Worm (Caenorhabditis elegans) whole organism, L3 larva: ENCODE data around the gene Y54G11A.2.
A peak's percentile ranks its signal among the peaks of the same experiment; 100 is the strongest.

Experiments used
- R02D3.7 ChIP-seq: fragments of 150-350 bp; optimal IDR thresholded peaks from 2 replicates; lab custom pipeline; 2014; ENCODE audit warnings: missing biosample characterization, missing genetic modification characterization
- ZK546.5 ChIP-seq: sonication (generic microtip); optimal IDR thresholded peaks from 2 replicates; lab custom pipeline; 2017; ENCODE audit warnings: missing biosample characterization, missing genetic modification characterization
- aly-2 ChIP-seq: fragments of 150-350 bp; optimal IDR thresholded peaks from 2 replicates; lab custom pipeline; 2014; ENCODE audit warnings: missing biosample characterization, missing genetic modification characterization
- ama-1 ChIP-seq: fragments of 150-350 bp; optimal IDR thresholded peaks from 2 replicates; lab custom pipeline; 2018
- ceh-16 ChIP-seq: sonication (generic microtip); optimal IDR thresholded peaks from 2 replicates; lab custom pipeline; 2017; ENCODE audit warnings: missing biosample characterization, missing genetic modification characterization
- ceh-28 ChIP-seq: fragments of 150-350 bp; optimal IDR thresholded peaks from 2 replicates; lab custom pipeline; 2014; ENCODE audit warnings: missing biosample characterization, missing genetic modification reagents, missing genetic modification characterization
- ceh-82 ChIP-seq: fragments of 150-350 bp; optimal IDR thresholded peaks from 2 replicates; lab custom pipeline; 2014; ENCODE audit warnings: missing biosample characterization, missing genetic modification characterization
- ceh-9 ChIP-seq: sonication (generic microtip); optimal IDR thresholded peaks from 2 replicates; lab custom pipeline; 2018; ENCODE audit warnings: missing biosample characterization, missing genetic modification characterization
- daf-12 ChIP-seq: fragments of 150-350 bp; optimal IDR thresholded peaks from 2 replicates; lab custom pipeline; 2014; ENCODE audit warnings: missing biosample characterization, missing genetic modification reagents, missing genetic modification characterization
- egl-27 ChIP-seq: sonication (generic microtip); optimal IDR thresholded peaks from 4 replicates; lab custom pipeline; 2017; ENCODE audit warnings: missing biosample characterization, missing genetic modification reagents, missing genetic modification characterization
- egl-5 ChIP-seq: fragments of 150-350 bp; optimal IDR thresholded peaks from 2 replicates; lab custom pipeline; 2017; ENCODE audit warnings: missing biosample characterization, missing genetic modification reagents, missing genetic modification characterization, inconsistent platforms
- elt-1 ChIP-seq: fragments of 150-350 bp; optimal IDR thresholded peaks from 2 replicates; lab custom pipeline; 2014; ENCODE audit warnings: missing biosample characterization, missing genetic modification characterization
- elt-2 ChIP-seq: sonication (generic microtip); optimal IDR thresholded peaks from 2 replicates; lab custom pipeline; 2016; ENCODE audit warnings: missing genetic modification reagents, mild to moderate bottlenecking, missing genetic modification characterization, missing compliant biosample characterization
- elt-3 ChIP-seq, 3 experiments: fragments of 150-350 bp in 1 of 3; sonication (generic microtip) in 2 of 3; optimal IDR thresholded peaks; 2 replicates in 2 of 3; 4 replicates in 1 of 3; lab custom pipeline; 2014 to 2017; ENCODE audit warnings: missing biosample characterization in 3 of 3, missing genetic modification characterization in 3 of 3
- eor-1 ChIP-seq, 2 experiments: fragments of 150-350 bp; optimal IDR thresholded peaks; 2 replicates each; lab custom pipeline; 2014 to 2018; ENCODE audit warnings: missing biosample characterization in 2 of 2, missing genetic modification characterization in 2 of 2
- fkh-10 ChIP-seq: sonication (generic microtip); optimal IDR thresholded peaks from 2 replicates; lab custom pipeline; 2017; ENCODE audit warnings: missing biosample characterization, missing genetic modification reagents, missing genetic modification characterization
- fkh-2 ChIP-seq: fragments of 150-350 bp; optimal IDR thresholded peaks from 2 replicates; lab custom pipeline; 2014; ENCODE audit warnings: missing biosample characterization, missing genetic modification reagents, missing genetic modification characterization
- fos-1 ChIP-seq: fragments of 150-350 bp; optimal IDR thresholded peaks from 2 replicates; lab custom pipeline; 2014; ENCODE audit warnings: missing biosample characterization, missing genetic modification characterization
- hmg-11 ChIP-seq: sonication (generic microtip); optimal IDR thresholded peaks from 2 replicates; lab custom pipeline; 2016; ENCODE audit warnings: missing genetic modification characterization, missing compliant biosample characterization
- jun-1 ChIP-seq: fragments of 150-350 bp; optimal IDR thresholded peaks from 2 replicates; lab custom pipeline; 2014; ENCODE audit warnings: missing biosample characterization, missing genetic modification reagents, missing genetic modification characterization
- lin-15B ChIP-seq: fragments of 150-350 bp; optimal IDR thresholded peaks from 2 replicates; lab custom pipeline; 2014; ENCODE audit warnings: missing biosample characterization, missing genetic modification characterization
- lin-39 ChIP-seq: fragments of 150-350 bp; optimal IDR thresholded peaks from 2 replicates; lab custom pipeline; 2018; ENCODE audit warnings: missing biosample characterization, missing genetic modification reagents, missing genetic modification characterization
- lsy-12 ChIP-seq: sonication (generic microtip); optimal IDR thresholded peaks from 2 replicates; lab custom pipeline; 2016; ENCODE audit warnings: mild to moderate bottlenecking, missing genetic modification characterization, missing compliant biosample characterization
- mdl-1 ChIP-seq: fragments of 150-350 bp; optimal IDR thresholded peaks from 2 replicates; lab custom pipeline; 2014; ENCODE audit warnings: missing biosample characterization, missing genetic modification characterization
- mml-1 ChIP-seq: fragments of 150-350 bp; sonication (generic microtip); optimal IDR thresholded peaks from 3 replicates; lab custom pipeline; 2014; ENCODE audit warnings: missing biosample characterization, missing genetic modification characterization
- nfya-1 ChIP-seq: sonication (generic microtip); optimal IDR thresholded peaks from 2 replicates; lab custom pipeline; 2017; ENCODE audit warnings: missing genetic modification characterization, mild to moderate bottlenecking, missing compliant biosample characterization, antibody characterized with exemption, moderate library complexity; ENCODE audit not compliant: insufficient read depth
- nhr-11 ChIP-seq: fragments of 150-350 bp; optimal IDR thresholded peaks from 2 replicates; lab custom pipeline; 2014; ENCODE audit warnings: missing biosample characterization, missing genetic modification characterization
- nhr-12 ChIP-seq: fragments of 150-350 bp; optimal IDR thresholded peaks from 2 replicates; lab custom pipeline; 2014; ENCODE audit warnings: missing biosample characterization, missing genetic modification characterization
- nhr-23 ChIP-seq: fragments of 150-350 bp; optimal IDR thresholded peaks from 2 replicates; lab custom pipeline; 2014; ENCODE audit warnings: missing biosample characterization, missing genetic modification reagents, missing genetic modification characterization
- nhr-237 ChIP-seq: fragments of 150-350 bp; optimal IDR thresholded peaks from 2 replicates; lab custom pipeline; 2014; ENCODE audit warnings: missing biosample characterization, missing genetic modification characterization
- nhr-25 ChIP-seq: sonication (generic microtip); optimal IDR thresholded peaks from 2 replicates; lab custom pipeline; 2017; ENCODE audit warnings: missing biosample characterization, missing genetic modification characterization
- nhr-28 ChIP-seq: fragments of 150-350 bp; optimal IDR thresholded peaks from 2 replicates; lab custom pipeline; 2014; ENCODE audit warnings: missing biosample characterization, missing genetic modification characterization
- nhr-43 ChIP-seq: sonication (generic microtip); optimal IDR thresholded peaks from 2 replicates; lab custom pipeline; 2016; ENCODE audit warnings: mild to moderate bottlenecking, missing genetic modification characterization, missing compliant biosample characterization; ENCODE audit not compliant: poor library complexity, severe bottlenecking
- nhr-67 ChIP-seq: fragments of 150-350 bp; optimal IDR thresholded peaks from 2 replicates; lab custom pipeline; 2014; ENCODE audit warnings: missing biosample characterization, missing genetic modification characterization
- nhr-76 ChIP-seq: fragments of 150-350 bp; sonication (generic microtip); optimal IDR thresholded peaks from 5 replicates; lab custom pipeline; 2014; ENCODE audit warnings: missing biosample characterization, missing genetic modification characterization
- nhr-77 ChIP-seq: fragments of 150-350 bp; optimal IDR thresholded peaks from 2 replicates; lab custom pipeline; 2014; ENCODE audit warnings: missing biosample characterization, missing genetic modification characterization
- pha-4 ChIP-seq: fragments of 150-350 bp; optimal IDR thresholded peaks from 2 replicates; lab custom pipeline; 2014; ENCODE audit warnings: missing biosample characterization, missing genetic modification reagents, missing genetic modification characterization
- pqm-1 ChIP-seq: fragments of 150-350 bp; optimal IDR thresholded peaks from 2 replicates; lab custom pipeline; 2017; ENCODE audit warnings: missing biosample characterization, missing genetic modification characterization, inconsistent platforms
- sea-2 ChIP-seq: fragments of 150-350 bp; sonication (generic microtip); optimal IDR thresholded peaks from 4 replicates; lab custom pipeline; 2014; ENCODE audit warnings: missing biosample characterization, missing genetic modification reagents, missing genetic modification characterization
- skn-1 ChIP-seq: fragments of 150-350 bp; optimal IDR thresholded peaks from 2 replicates; lab custom pipeline; 2014; ENCODE audit warnings: missing biosample characterization, missing genetic modification characterization
- snpc-4 ChIP-seq: fragments of 150-350 bp; optimal IDR thresholded peaks from 2 replicates; lab custom pipeline; 2014; ENCODE audit warnings: missing biosample characterization, missing genetic modification characterization
- tbx-2 ChIP-seq: sonication (generic microtip); optimal IDR thresholded peaks from 2 replicates; lab custom pipeline; 2016; ENCODE audit warnings: mild to moderate bottlenecking, missing genetic modification characterization, missing compliant biosample characterization
- unc-39 ChIP-seq: sonication (generic microtip); optimal IDR thresholded peaks from 4 replicates; lab custom pipeline; 2017; ENCODE audit warnings: missing biosample characterization, missing genetic modification characterization
- unc-62 ChIP-seq: fragments of 150-350 bp; sonication (generic microtip); optimal IDR thresholded peaks from 4 replicates; lab custom pipeline; 2014; ENCODE audit warnings: missing biosample characterization, missing genetic modification reagents, missing genetic modification characterization
- zag-1 ChIP-seq: fragments of 150-350 bp; optimal IDR thresholded peaks from 2 replicates; lab custom pipeline; 2014; ENCODE audit warnings: missing biosample characterization, missing genetic modification characterization
- ztf-11 ChIP-seq: fragments of 150-350 bp; optimal IDR thresholded peaks from 2 replicates; lab custom pipeline; 2014; ENCODE audit warnings: missing biosample characterization, missing genetic modification characterization
- ztf-4 ChIP-seq: fragments of 150-350 bp; optimal IDR thresholded peaks from 2 replicates; lab custom pipeline; 2014; ENCODE audit warnings: missing biosample characterization, missing genetic modification characterization

Y54G11A.2 gene

DNA sequence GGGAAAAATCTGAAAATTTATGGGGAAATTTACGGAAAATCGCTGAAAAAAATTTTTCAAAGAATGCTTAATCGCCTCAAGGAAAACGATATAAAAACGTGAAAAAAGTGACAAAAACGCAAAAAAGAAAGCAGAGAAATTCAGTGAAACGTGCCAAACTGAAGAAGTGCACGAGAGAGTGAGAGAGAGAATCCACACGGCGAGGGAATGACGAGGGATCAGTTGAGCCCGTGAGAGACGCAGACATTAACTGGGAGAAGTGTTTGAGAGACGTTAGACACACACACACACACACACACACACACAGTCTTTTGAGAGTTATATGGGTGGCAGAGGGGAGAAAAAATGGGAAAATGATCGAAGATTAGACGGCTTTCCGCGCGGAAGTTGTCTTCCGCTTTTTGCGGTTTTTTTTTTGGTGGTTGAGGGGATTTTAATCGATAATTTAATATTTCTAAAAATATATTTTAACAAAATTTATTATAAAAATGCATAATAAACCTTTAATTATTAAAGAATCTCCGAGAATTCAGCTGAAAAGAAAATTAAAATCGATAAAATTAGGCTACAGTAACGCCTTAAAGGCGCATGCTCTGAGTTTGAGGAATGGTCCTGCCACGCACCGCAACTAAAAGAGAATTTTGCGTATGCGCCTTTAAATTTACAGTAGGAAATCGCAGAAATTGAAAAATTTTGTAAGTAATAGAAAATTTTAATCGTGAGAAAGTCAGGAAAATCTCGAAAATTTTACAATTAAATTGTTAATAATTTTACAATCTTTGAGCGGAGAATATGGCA lies 7.5 kb upstream of the Y54G11A.2 start:
- TF ChIP-seq lin-15B (tag; lab: Kevin White, UChicago) (peak; percentile 71), ama-1 (lab: Kevin White, UChicago) (no peak), snpc-4 (peak; percentile 20), ceh-28 (no peak), nhr-77 (no peak), fos-1 (tag; lab: Kevin White, UChicago) (no peak), ceh-9 (tag; lab: Kevin White, UChicago) (no peak), ztf-11 (tag; lab: Kevin White, UChicago) (no peak), zag-1 (tag; lab: Kevin White, UChicago) (no peak), nhr-11 (tag; lab: Kevin White, UChicago) (no peak), nfya-1 (tag; lab: Kevin White, UChicago) (peak; percentile 82), nhr-76 (tag; lab: Kevin White, UChicago) (no peak), ztf-4 (tag; lab: Kevin White, UChicago) (no peak), egl-27 (no peak), elt-2 (tag; lab: Kevin White, UChicago) (peak; percentile 40), elt-1 (tag; lab: Kevin White, UChicago) (peak; percentile 19), tbx-2 (tag; lab: Kevin White, UChicago) (no peak), ZK546.5 (tag; lab: Kevin White, UChicago) (no peak), ceh-16 (tag; lab: Kevin White, UChicago) (no peak), pqm-1 (tag; lab: Kevin White, UChicago) (no peak), nhr-25 (tag; lab: Kevin White, UChicago) (peak; percentile 47), unc-62 (GFP tag; lab: Kevin White, UChicago) (no peak), hmg-11 (tag; lab: Kevin White, UChicago) (peak; percentile 88), sea-2 (GFP tag; lab: Kevin White, UChicago) (no peak), unc-39 (tag; lab: Kevin White, UChicago) (no peak), mml-1 (tag; lab: Kevin White, UChicago) (no peak), fkh-10 (peak; percentile 32), nhr-23 (tag; lab: Kevin White, UChicago) (peak; percentile 22), skn-1 (tag; lab: Kevin White, UChicago) (peak; percentile 45), jun-1 (tag; lab: Kevin White, UChicago) (peak; percentile 11), aly-2 (tag; lab: Kevin White, UChicago) (no peak), elt-3 (tag; optimal IDR thresholded peaks at IDR 0.05; lab: Kevin White, UChicago) (no peak), R02D3.7 (tag; lab: Kevin White, UChicago) (no peak), nhr-43 (tag; lab: Kevin White, UChicago) (no peak), mdl-1 (tag; lab: Kevin White, UChicago) (peak; percentile 35), eor-1 (tag; optimal IDR thresholded peaks at IDR 0.05; lab: Kevin White, UChicago) (no peak), nhr-28 (tag; lab: Kevin White, UChicago) (no peak), nhr-12 (tag; lab: Kevin White, UChicago) (no peak), lsy-12 (tag; lab: Kevin White, UChicago) (no peak), lin-39 (tag; lab: Kevin White, UChicago) (peak; percentile 66), pha-4 (peak; percentile 74), daf-12 (tag; lab: Kevin White, UChicago) (no peak), egl-5 (no peak), nhr-67 (no peak), fkh-2 (tag; lab: Kevin White, UChicago) (no peak), ceh-82 (tag; lab: Kevin White, UChicago) (no peak), nhr-237 (tag; lab: Kevin White, UChicago) (no peak)
- TF ChIP-seq, all 47 proteins: peak for 14
